Fruit fly (Drosophila melanogaster): Measurements from ENCODE around the gene AlaRS.
A peak's percentile ranks its signal among the peaks of the same experiment; 100 is the strongest.

DNA sequence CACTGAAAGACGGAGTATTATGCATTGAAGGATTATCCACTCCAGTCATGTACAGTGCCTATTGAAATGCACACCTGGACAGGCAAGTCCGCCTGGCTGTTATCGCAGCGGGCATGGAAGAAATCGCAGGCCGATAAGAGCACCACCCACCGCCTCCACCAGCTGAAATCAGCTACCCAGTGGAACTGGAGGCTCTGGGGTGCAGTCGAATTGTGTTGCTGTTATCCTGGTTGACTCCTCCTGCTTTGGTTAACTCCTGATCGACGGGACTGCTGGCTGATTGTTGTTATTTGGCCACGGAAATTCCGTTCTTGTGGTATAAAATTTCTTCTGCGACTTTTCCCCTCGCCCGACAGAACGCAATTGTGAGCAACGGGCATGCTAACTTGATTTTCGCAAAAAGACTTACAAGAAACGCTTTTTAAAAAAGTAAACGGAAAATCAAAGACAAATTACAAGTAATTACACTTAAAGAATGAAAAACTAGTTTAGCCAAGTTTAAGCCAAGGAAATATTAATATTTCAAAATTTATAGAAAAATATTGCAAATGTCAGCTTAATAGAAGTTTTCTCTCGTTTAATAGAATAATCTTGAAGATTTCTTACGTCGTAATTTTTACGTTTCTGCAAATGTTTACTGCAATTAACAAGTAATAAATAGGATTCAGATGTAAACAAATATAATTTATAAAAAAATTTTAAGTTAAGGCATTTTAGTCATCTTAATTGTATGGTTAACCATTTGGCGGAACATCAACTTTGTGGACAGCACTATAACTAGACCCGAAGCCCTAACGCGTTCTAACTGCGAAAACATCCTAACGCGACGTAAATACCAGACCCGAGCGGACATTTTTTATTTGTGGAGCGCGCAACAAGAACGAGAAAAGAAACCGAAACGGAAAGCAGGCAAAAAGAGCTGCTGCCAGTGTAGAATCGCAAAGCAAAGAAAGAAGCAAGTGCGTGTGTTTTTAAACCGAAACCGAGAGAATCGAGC lies 33.6 kb upstream of the AlaRS start, which contains the start of the genes CG13398 and Akap200:
- TF ChIP-seq lz (GFP tag; optimal IDR thresholded peaks at IDR 0.05) (peak; percentile 22), fd85E (GFP tag; optimal IDR thresholded peaks at IDR 0.05) (no peak), Eip93F (GFP tag; optimal IDR thresholded peaks at IDR 0.05) (no peak), CG34406 (GFP tag; optimal IDR thresholded peaks at IDR 0.05) (peak; percentile 53), CG11902 (GFP tag; optimal IDR thresholded peaks at IDR 0.05) (no peak), esn (GFP tag; optimal IDR thresholded peaks at IDR 0.05) (peak; percentile 71), CG6276 (GFP tag; optimal IDR thresholded peaks at IDR 0.05) (no peak), CG16779 (tag; optimal IDR thresholded peaks at IDR 0.05) (no peak)
